Fruit fly (Drosophila melanogaster) whole organism, embryonic: ENCODE results near the gene Ntf-2.

ENCODE experiments used
- Atf6 ChIP-seq: fragments of 200-800 bp; sonication (Bioruptor generic); IDR thresholded peaks from 2 replicates; pipeline ENCODE4 v1.3.6; 2022; ENCODE audit warnings: missing biosample characterization, missing genetic modification characterization
- Blimp-1 ChIP-seq: fragments of 200-800 bp; sonication (Bioruptor generic); optimal IDR thresholded peaks from 3 replicates; lab custom pipeline; 2018; ENCODE audit warnings: missing biosample characterization, missing genetic modification characterization, mild to moderate bottlenecking, moderate library complexity, missing genetic modification reagents
- CG10267 ChIP-seq: fragments of 200-800 bp; sonication (Bioruptor generic); optimal IDR thresholded peaks from 2 replicates; lab custom pipeline; 2018; ENCODE audit warnings: missing biosample characterization, mild to moderate bottlenecking, missing genetic modification characterization, moderate library complexity
- CG10654 ChIP-seq: fragments of 200-800 bp; sonication (Bioruptor generic); optimal IDR thresholded peaks from 2 replicates; lab custom pipeline; 2016; ENCODE audit warnings: missing biosample characterization, missing genetic modification characterization
- CG12104 ChIP-seq: fragments of 200-800 bp; sonication (Bioruptor generic); optimal IDR thresholded peaks from 3 replicates; lab custom pipeline; 2016; ENCODE audit warnings: missing biosample characterization, missing genetic modification characterization
- CG14965 ChIP-seq: fragments of 200-800 bp; sonication (Bioruptor generic); optimal IDR thresholded peaks from 2 replicates; lab custom pipeline; 2016; ENCODE audit warnings: missing biosample characterization, missing genetic modification characterization, borderline replicate concordance
- CG16815 ChIP-seq: fragments of 200-800 bp; sonication (Bioruptor generic); optimal IDR thresholded peaks from 3 replicates; lab custom pipeline; 2017; ENCODE audit warnings: missing biosample characterization, mild to moderate bottlenecking, missing genetic modification characterization
- CG17359 ChIP-seq: fragments of 200-800 bp; sonication (Bioruptor generic); optimal IDR thresholded peaks from 3 replicates; lab custom pipeline; 2018; ENCODE audit warnings: missing biosample characterization, mild to moderate bottlenecking, missing genetic modification characterization, moderate library complexity
- CG17361 ChIP-seq: fragments of 200-800 bp; sonication (Bioruptor generic); IDR thresholded peaks from 3 replicates; pipeline ENCODE4 v1.3.6; 2022; ENCODE audit warnings: missing biosample characterization, missing genetic modification characterization
- CG17568 ChIP-seq: fragments of 200-800 bp; sonication (Bioruptor generic); optimal IDR thresholded peaks from 2 replicates; lab custom pipeline; 2018; ENCODE audit warnings: missing biosample characterization, mild to moderate bottlenecking, missing genetic modification characterization, moderate library complexity
- CG17612 ChIP-seq: fragments of 200-800 bp; sonication (Bioruptor generic); IDR thresholded peaks from 2 replicates; pipeline ENCODE4 v1.3.6; 2022; ENCODE audit warnings: missing biosample characterization, missing genetic modification characterization
- CG17829 ChIP-seq: fragments of 200-800 bp; optimal IDR thresholded peaks from 2 replicates; lab custom pipeline; 2019; ENCODE audit warnings: missing biosample characterization, mild to moderate bottlenecking, missing genetic modification characterization, moderate library complexity
- CG3995 ChIP-seq: fragments of 200-800 bp; sonication (Bioruptor generic); optimal IDR thresholded peaks from 3 replicates; lab custom pipeline; 2016; ENCODE audit warnings: missing biosample characterization, missing genetic modification characterization
- CG5953 ChIP-seq: fragments of 200-800 bp; sonication (Bioruptor generic); IDR thresholded peaks from 2 replicates; pipeline ENCODE4 v1.3.6; 2022; ENCODE audit warnings: missing biosample characterization, missing genetic modification characterization
- CG6254 ChIP-seq: fragments of 200-800 bp; sonication (Bioruptor generic); optimal IDR thresholded peaks from 3 replicates; lab custom pipeline; 2017; ENCODE audit warnings: mild to moderate bottlenecking, missing biosample characterization, missing genetic modification reagents, missing genetic modification characterization
- CG6765 ChIP-seq: fragments of 200-800 bp; sonication (Bioruptor generic); optimal IDR thresholded peaks from 3 replicates; lab custom pipeline; 2017; ENCODE audit warnings: missing biosample characterization, mild to moderate bottlenecking, missing genetic modification characterization
- CG8290 ChIP-seq, 3 experiments: fragments of 200-800 bp; sonication (Bioruptor generic); optimal IDR thresholded peaks; 2 replicates each; lab custom pipeline; 2016 to 2019; ENCODE audit warnings: missing biosample characterization in 3 of 3, missing genetic modification characterization in 3 of 3, mild to moderate bottlenecking in 2 of 3, moderate library complexity in 1 of 3
- CG8478 ChIP-seq: fragments of >200 bp; optimal IDR thresholded peaks from 2 replicates; lab custom pipeline; 2018
- CG8944 ChIP-seq: fragments of 200-800 bp; sonication (Bioruptor generic); optimal IDR thresholded peaks from 3 replicates; lab custom pipeline; 2016; ENCODE audit warnings: missing biosample characterization, missing genetic modification characterization
- CG9609 ChIP-seq: fragments of 200-800 bp; sonication (Bioruptor generic); optimal IDR thresholded peaks from 3 replicates; lab custom pipeline; 2016; ENCODE audit warnings: missing biosample characterization, missing genetic modification characterization
- D19A ChIP-seq: fragments of 200-800 bp; optimal IDR thresholded peaks from 3 replicates; lab custom pipeline; 2019; ENCODE audit warnings: missing biosample characterization, mild to moderate bottlenecking, missing genetic modification characterization, moderate library complexity
- Deaf1 ChIP-seq: fragments of 200-800 bp; optimal IDR thresholded peaks from 3 replicates; lab custom pipeline; 2019; ENCODE audit warnings: missing biosample characterization, mild to moderate bottlenecking, missing genetic modification characterization, moderate library complexity
- E2f1 ChIP-seq: fragments of 200-800 bp; sonication (Bioruptor generic); IDR thresholded peaks from 2 replicates; pipeline ENCODE4 v1.3.6; 2022; ENCODE audit warnings: missing biosample characterization, missing genetic modification characterization
- GATAe ChIP-seq: fragments of 200-800 bp; sonication (Bioruptor generic); conservative IDR thresholded peaks from 2 replicates; pipeline ENCODE4 v1.3.6; 2022; ENCODE audit warnings: missing biosample characterization, missing genetic modification characterization
- Gsc ChIP-seq: fragments of 200-800 bp; sonication (Bioruptor generic); IDR thresholded peaks from 2 replicates; pipeline ENCODE4 v1.3.6; 2022; ENCODE audit warnings: missing biosample characterization, missing genetic modification characterization
- HHEX ChIP-seq: fragments of 200-800 bp; sonication (Bioruptor generic); optimal IDR thresholded peaks from 3 replicates; lab custom pipeline; 2017; ENCODE audit warnings: missing biosample characterization, mild to moderate bottlenecking, missing genetic modification characterization, missing genetic modification reagents
- HLH3B ChIP-seq: fragments of 200-800 bp; sonication (Bioruptor generic); IDR thresholded peaks from 2 replicates; pipeline ENCODE4 v1.3.6; 2022; ENCODE audit warnings: missing biosample characterization, missing genetic modification characterization
- Hey ChIP-seq: fragments of 200-800 bp; sonication (Bioruptor generic); optimal IDR thresholded peaks from 3 replicates; lab custom pipeline; 2018; ENCODE audit warnings: missing biosample characterization, mild to moderate bottlenecking, missing genetic modification characterization
- Hsf ChIP-seq: fragments of 200-800 bp; sonication (Bioruptor generic); optimal IDR thresholded peaks from 3 replicates; lab custom pipeline; 2016; ENCODE audit warnings: missing biosample characterization, missing genetic modification characterization
- Med ChIP-seq: fragments of 200-800 bp; sonication (Bioruptor generic); peaks from one replicate; lab custom pipeline; 2016; ENCODE audit warnings: missing biosample characterization, missing genetic modification characterization, mild to moderate bottlenecking, inconsistent platforms, moderate library complexity
- Rfx ChIP-seq: fragments of 200-800 bp; sonication (Bioruptor generic); IDR thresholded peaks from 2 replicates; pipeline ENCODE4 v1.3.6; 2022; ENCODE audit warnings: missing biosample characterization, missing genetic modification characterization
- Sox100B ChIP-seq: fragments of 200-800 bp; sonication (Bioruptor generic); optimal IDR thresholded peaks from 3 replicates; lab custom pipeline; 2018; ENCODE audit warnings: missing biosample characterization, mild to moderate bottlenecking, missing genetic modification characterization
- ato ChIP-seq: fragments of 200-800 bp; sonication (Bioruptor generic); IDR thresholded peaks from 2 replicates; pipeline ENCODE4 v1.3.6; 2022; ENCODE audit warnings: missing biosample characterization, missing genetic modification characterization; ENCODE audit not compliant: partially characterized antibody
- cas ChIP-seq: fragments of 200-800 bp; sonication (Bioruptor generic); IDR thresholded peaks from 2 replicates; pipeline ENCODE4 v1.3.6; 2022; ENCODE audit warnings: missing biosample characterization, missing genetic modification characterization
- ci ChIP-seq: fragments of 200-800 bp; sonication (Bioruptor generic); IDR thresholded peaks from 3 replicates; pipeline ENCODE4 v1.3.6; 2022; ENCODE audit warnings: missing biosample characterization, missing genetic modification characterization
- dmrt99B ChIP-seq: fragments of 200-800 bp; sonication (Bioruptor generic); optimal IDR thresholded peaks from 2 replicates; lab custom pipeline; 2018; ENCODE audit warnings: missing biosample characterization, mild to moderate bottlenecking, missing genetic modification characterization, moderate library complexity
- dysf ChIP-seq: fragments of 200-800 bp; sonication (Bioruptor generic); IDR thresholded peaks from 3 replicates; pipeline ENCODE4 v1.3.6; 2022; ENCODE audit warnings: missing biosample characterization, missing genetic modification characterization
- exex ChIP-seq: fragments of 200-800 bp; sonication (Bioruptor generic); optimal IDR thresholded peaks from 4 replicates; lab custom pipeline; 2018; ENCODE audit warnings: missing biosample characterization, mild to moderate bottlenecking, missing genetic modification characterization, moderate library complexity
- grau ChIP-seq: fragments of 200-800 bp; optimal IDR thresholded peaks from 3 replicates; lab custom pipeline; 2019; ENCODE audit warnings: missing biosample characterization, mild to moderate bottlenecking, missing genetic modification characterization, moderate library complexity
- kni ChIP-seq: fragments of 200-800 bp; sonication (Bioruptor generic); optimal IDR thresholded peaks from 3 replicates; lab custom pipeline; 2017; ENCODE audit warnings: mild to moderate bottlenecking, missing biosample characterization, missing genetic modification reagents, missing genetic modification characterization
- lola ChIP-seq, 3 experiments: fragments of >200 bp in 2 of 3; fragments of 200-800 bp in 1 of 3; sonication (Bioruptor generic) in 1 of 3; optimal IDR thresholded peaks; 2 replicates each; lab custom pipeline; 2017 to 2019; ENCODE audit warnings: missing biosample characterization in 3 of 3, missing genetic modification characterization in 3 of 3, mild to moderate bottlenecking in 1 of 3, moderate library complexity in 1 of 3
- mirr ChIP-seq: fragments of 200-800 bp; sonication (Bioruptor generic); optimal IDR thresholded peaks from 3 replicates; lab custom pipeline; 2018; ENCODE audit warnings: missing biosample characterization, mild to moderate bottlenecking, missing genetic modification characterization
- nom ChIP-seq: fragments of 200-800 bp; sonication (Bioruptor generic); optimal IDR thresholded peaks from 2 replicates; lab custom pipeline; 2017; ENCODE audit warnings: missing biosample characterization, missing genetic modification characterization, mild to moderate bottlenecking, moderate library complexity, missing genetic modification reagents
- row ChIP-seq: fragments of 200-800 bp; sonication (Bioruptor generic); IDR thresholded peaks from 3 replicates; pipeline ENCODE4 v1.3.6; 2022; ENCODE audit warnings: missing biosample characterization, missing genetic modification characterization
- scrt ChIP-seq: fragments of 200-800 bp; sonication (Bioruptor generic); optimal IDR thresholded peaks from 2 replicates; lab custom pipeline; 2018; ENCODE audit warnings: missing biosample characterization, mild to moderate bottlenecking, missing genetic modification characterization, moderate library complexity
- sens ChIP-seq: fragments of 200-800 bp; sonication (Bioruptor generic); peaks from one replicate; lab custom pipeline; 2016; ENCODE audit warnings: missing biosample characterization, missing genetic modification characterization
- sens-2 ChIP-seq: fragments of 200-800 bp; sonication (Bioruptor generic); IDR thresholded peaks from 2 replicates; pipeline ENCODE4 v1.3.6; 2022; ENCODE audit warnings: missing biosample characterization, missing genetic modification characterization
- unpg ChIP-seq: fragments of 200-800 bp; sonication (Bioruptor generic); optimal IDR thresholded peaks from 3 replicates; lab custom pipeline; 2018; ENCODE audit warnings: missing biosample characterization, mild to moderate bottlenecking, missing genetic modification characterization, moderate library complexity

Ntf-2 gene

dm6 chrX:21045448-21045941, 10.2 kb downstream of the Ntf-2 start (continued):
- peak; percentile 72 for TF ChIP-seq Deaf1
- TF ChIP-seq CG8944 (GFP tag; lab: Kevin White, UChicago), result no peak
- no peak for TF ChIP-seq CG8290 (GFP tag; optimal IDR thresholded peaks at IDR 0.05; lab: Kevin White, UChicago)
- TF ChIP-seq CG8290 (tag; optimal IDR thresholded peaks at IDR 0.05; lab: Kevin White, UChicago), result no peak
- no peak for TF ChIP-seq CG14965 (GFP tag; lab: Kevin White, UChicago)
- TF ChIP-seq E2f1 (GFP tag; lab: Robert Waterston, UW), result peak; percentile 24; the same call in 1 of the 2 replicates
- TF ChIP-seq CG17612 (GFP tag; lab: Robert Waterston, UW), result no peak
- TF ChIP-seq D19A (tag; lab: Kevin White, UChicago), result peak; percentile 51
- TF ChIP-seq CG17361 (GFP tag; lab: Robert Waterston, UW), result peak; percentile 46; the same call in 1 of the 3 replicates
- peak; percentile 13 for TF ChIP-seq kni (GFP tag; lab: Kevin White, UChicago)
- TF ChIP-seq Hsf, result no peak
- peak; percentile 13 for TF ChIP-seq HHEX (GFP tag; lab: Kevin White, UChicago)
- peak; percentile 76 for TF ChIP-seq nom
- TF ChIP-seq grau, result peak; percentile 9
- TF ChIP-seq scrt (GFP tag; lab: Kevin White, UChicago), result no peak
- TF ChIP-seq ci, result 0 out of 3 replicates have a peak, but pooled peaks have one; percentile 20
- peak; percentile 17; the same call in 1 of the 2 replicates for TF ChIP-seq Atf6 (GFP tag; lab: Robert Waterston, UW)
- no peak for TF ChIP-seq ato
- no peak for TF ChIP-seq CG6765 (GFP tag; lab: Kevin White, UChicago)
- TF ChIP-seq CG17359 (tag; lab: Kevin White, UChicago), result peak; percentile 13
- TF ChIP-seq CG17829 (tag; lab: Kevin White, UChicago), result peak; percentile 31
- TF ChIP-seq HLH3B, result 0 out of 2 replicates have a peak, but pooled peaks have one; percentile 40
- TF ChIP-seq CG10267 (tag; lab: Kevin White, UChicago), result peak; percentile 39
- peak; percentile 35 for TF ChIP-seq Sox100B (GFP tag; lab: Kevin White, UChicago)
- TF ChIP-seq unpg (GFP tag; lab: Kevin White, UChicago), result peak; percentile 43
- TF ChIP-seq CG6254 (GFP tag; lab: Kevin White, UChicago), result peak; percentile 18
- no peak for TF ChIP-seq cas
- TF ChIP-seq lola (GFP tag; optimal IDR thresholded peaks at IDR 0.05; lab: Kevin White, UChicago), result peak in 1 of 3 experiments; percentile 8
- TF ChIP-seq Med, result peak; percentile 50
- peak; percentile 71 for TF ChIP-seq Blimp-1 (GFP tag; lab: Kevin White, UChicago)
- TF ChIP-seq, all 482 proteins: peak for 79

- no peak for TF ChIP-seq CG9609 (GFP tag; lab: Kevin White, UChicago)
- TF ChIP-seq dysf (GFP tag; lab: Robert Waterston, UW), result no peak
- no peak for TF ChIP-seq CG5953 (GFP tag; lab: Robert Waterston, UW)
- no peak for TF ChIP-seq Hsf
- peak; percentile 26 for TF ChIP-seq mirr (GFP tag; lab: Kevin White, UChicago)
- TF ChIP-seq CG12104 (GFP tag; lab: Kevin White, UChicago), result no peak
- TF ChIP-seq CG8478, result no peak
- no peak for TF ChIP-seq CG3995 (GFP tag; lab: Kevin White, UChicago)
- TF ChIP-seq CG17568 (GFP tag; lab: Kevin White, UChicago), result no peak
- TF ChIP-seq Rfx (GFP tag; lab: Robert Waterston, UW), result no peak; the same call in 1 of the 2 replicates
- TF ChIP-seq dmrt99B (tag; lab: Kevin White, UChicago), result no peak
- no peak for TF ChIP-seq Gsc (GFP tag; lab: Robert Waterston, UW)
- peak; percentile 38 for TF ChIP-seq sens (GFP tag; lab: Kevin White, UChicago)
- TF ChIP-seq CG16815 (GFP tag; lab: Kevin White, UChicago), result no peak
- no peak for TF ChIP-seq CG10654 (GFP tag; lab: Kevin White, UChicago)
- TF ChIP-seq row (GFP tag; lab: Robert Waterston, UW), result peak; percentile 30; the same call in 2 of the 3 replicates
- 0 out of 2 replicates have a peak, but pooled peaks have one; percentile 11 for TF ChIP-seq GATAe (GFP tag; lab: Robert Waterston, UW)
- peak; percentile 45 for TF ChIP-seq Hey
- peak; percentile 63 for TF ChIP-seq sens-2 (GFP tag; lab: Robert Waterston, UW)
- TF ChIP-seq exex (tag; lab: Kevin White, UChicago), result peak; percentile 71
- TF ChIP-seq, all 482 proteins: peak for 7
Observed at dm6 chrX:21046141-21046540, 10.9 kb downstream of the Ntf-2 start.
